Worm (Caenorhabditis elegans) whole organism, young adult: Measurements from ENCODE around the gene F57C2.4.

Experiments used
- F33H1.4 ChIP-seq: fragments of 200-800 bp; sonication (Bioruptor generic); IDR thresholded peaks from 2 replicates; pipeline ENCODE4 v1.3.6; 2022; ENCODE audit warnings: missing genetic modification reagents, missing genetic modification characterization, missing compliant biosample characterization
- F37B4.10 ChIP-seq: fragments of 200-800 bp; sonication (Bioruptor generic); IDR thresholded peaks from 2 replicates; pipeline ENCODE4 v1.3.6; 2022; ENCODE audit warnings: missing genetic modification characterization, missing compliant biosample characterization
- ama-1 ChIP-seq, 3 experiments: fragments of 150-350 bp in 1 of 3; sonication (generic microtip) in 2 of 3; optimal IDR thresholded peaks; 2 replicates each; lab custom pipeline; 2014 to 2018; ENCODE audit warnings: missing biosample characterization in 2 of 3, missing genetic modification characterization in 2 of 3, missing genetic modification reagents in 2 of 3
- aptf-2 ChIP-seq: fragments of 200-800 bp; sonication (Bioruptor generic); conservative IDR thresholded peaks from 2 replicates; pipeline ENCODE4 v1.3.6; 2022; ENCODE audit warnings: missing genetic modification reagents, missing genetic modification characterization, missing compliant biosample characterization
- ceh-40 ChIP-seq: fragments of 200-800 bp; sonication (Bioruptor generic); IDR thresholded peaks from 2 replicates; pipeline ENCODE4 v1.3.6; 2022; ENCODE audit warnings: missing genetic modification characterization, missing compliant biosample characterization
- efl-1 ChIP-seq: fragments of 150-350 bp; optimal IDR thresholded peaks from 2 replicates; lab custom pipeline; 2014; ENCODE audit warnings: missing biosample characterization, missing genetic modification reagents, missing genetic modification characterization
- egrh-3 ChIP-seq: fragments of 200-800 bp; sonication (Bioruptor generic); IDR thresholded peaks from 2 replicates; pipeline ENCODE4 v1.3.6; 2022; ENCODE audit warnings: missing genetic modification reagents, missing genetic modification characterization, missing compliant biosample characterization
- hlh-12 ChIP-seq: sonication (generic microtip); optimal IDR thresholded peaks from 2 replicates; lab custom pipeline; 2016; ENCODE audit warnings: missing genetic modification characterization, missing compliant biosample characterization
- hrde-1 ChIP-seq: sonication (generic microtip); optimal IDR thresholded peaks from 2 replicates; lab custom pipeline; 2016; ENCODE audit warnings: missing genetic modification characterization, mild to moderate bottlenecking, missing compliant biosample characterization, moderate library complexity, missing genotype, missing genetic modification reagents, borderline replicate concordance
- let-607 ChIP-seq, 2 experiments: fragments of 200-800 bp in 1 of 2; sonication (Bioruptor generic) in 1 of 2; sonication (generic microtip) in 1 of 2; optimal IDR thresholded peaks; 2 replicates each; lab custom pipeline; 2016 to 2018; ENCODE audit warnings: mild to moderate bottlenecking in 2 of 2, missing compliant biosample characterization in 2 of 2, missing genetic modification characterization in 2 of 2, moderate library complexity in 2 of 2, missing genotype in 1 of 2
- lir-1 ChIP-seq: fragments of 200-800 bp; sonication (Bioruptor generic); conservative IDR thresholded peaks from 2 replicates; pipeline ENCODE4 v1.3.6; 2022; ENCODE audit warnings: missing genetic modification reagents, missing genetic modification characterization, missing compliant biosample characterization
- nfya-2 ChIP-seq: fragments of 200-800 bp; sonication (Bioruptor generic); IDR thresholded peaks from 2 replicates; pipeline ENCODE4 v1.3.6; 2022; ENCODE audit warnings: missing genetic modification reagents, missing genetic modification characterization, missing compliant biosample characterization
- nhr-179 ChIP-seq: sonication (generic microtip); optimal IDR thresholded peaks from 2 replicates; lab custom pipeline; 2016; ENCODE audit warnings: mild to moderate bottlenecking, missing genetic modification characterization, missing compliant biosample characterization
- nhr-90 ChIP-seq: sonication (generic microtip); optimal IDR thresholded peaks from 2 replicates; lab custom pipeline; 2016; ENCODE audit warnings: missing genotype, mild to moderate bottlenecking, missing genetic modification characterization, missing compliant biosample characterization

- TF ChIP-seq F33H1.4 (GFP tag; lab: Robert Waterston, UW) (no peak), hrde-1 (no peak), nfya-2 (no peak), ama-1 (optimal IDR thresholded peaks at IDR 0.05; lab: Kevin White, UChicago) (no peak), ama-1 (GFP tag; optimal IDR thresholded peaks at IDR 0.05; lab: Kevin White, UChicago) (no peak), nhr-179 (tag; lab: Kevin White, UChicago) (no peak), let-607 (tag; optimal IDR thresholded peaks at IDR 0.05; lab: Kevin White, UChicago) (no peak), lir-1 (GFP tag; lab: Robert Waterston, UW) (no peak), efl-1 (no peak), hlh-12 (tag; lab: Kevin White, UChicago) (no peak), ceh-40 (GFP tag; lab: Robert Waterston, UW) (no peak), nhr-90 (no peak), egrh-3 (GFP tag; lab: Robert Waterston, UW) (peak; percentile 58), F37B4.10 (GFP tag; lab: Robert Waterston, UW) (no peak), aptf-2 (GFP tag; lab: Robert Waterston, UW) (no peak)
Observed at ce11 chrII:14569322-14569721, 44.2 kb downstream of the F57C2.4 start.
